Worm (Caenorhabditis elegans): ENCODE measurements around the gene ddx-23.

DNA sequence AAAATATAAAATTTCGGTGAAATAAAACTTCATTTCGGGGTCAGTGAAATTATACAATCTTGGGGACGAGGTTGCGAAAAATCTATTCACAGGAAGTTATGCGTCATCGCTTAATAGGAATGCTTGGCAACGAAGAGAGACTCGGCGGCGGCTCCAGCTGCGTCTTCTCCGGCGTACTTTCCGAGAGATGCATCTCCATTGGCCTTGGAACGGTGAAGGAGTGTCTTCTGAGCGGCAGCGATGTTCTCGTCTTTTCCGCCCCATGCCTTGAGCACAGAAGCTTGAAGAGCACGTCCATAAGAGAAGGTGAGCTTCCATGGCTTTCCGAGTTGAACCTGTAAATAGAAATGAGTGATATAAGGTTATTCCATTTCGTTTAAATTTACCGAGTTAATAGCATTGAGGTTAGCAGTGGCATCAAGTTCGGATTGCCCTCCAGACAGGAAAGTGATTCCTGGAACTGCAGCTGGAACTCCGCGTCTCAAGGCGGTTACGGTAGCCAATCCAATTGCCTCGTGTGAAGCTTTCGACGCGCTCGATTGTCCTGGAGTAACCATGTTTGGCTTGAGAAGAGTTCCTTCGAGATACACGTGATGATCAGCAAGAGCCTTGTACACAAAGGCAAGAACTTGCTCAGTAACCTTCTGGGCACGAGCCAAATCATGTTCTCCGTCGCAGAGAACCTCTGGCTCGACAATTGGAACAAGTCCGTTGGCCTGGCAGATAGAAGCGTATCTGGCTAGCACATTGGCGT, 21.8 kb upstream of the ddx-23 start:
- TF ChIP-seq M03D4.4 (tag; optimal IDR thresholded peaks at IDR 0.05) (no peak), lsy-2 (tag; optimal IDR thresholded peaks at IDR 0.05) (no peak), ztf-11 (tag; optimal IDR thresholded peaks at IDR 0.05) (no peak), mep-1 (tag; optimal IDR thresholded peaks at IDR 0.05) (no peak), lin-13 (tag; optimal IDR thresholded peaks at IDR 0.05) (no peak), nhr-28 (tag; optimal IDR thresholded peaks at IDR 0.05) (no peak), ces-1 (GFP tag; optimal IDR thresholded peaks at IDR 0.05) (no peak), sem-2 (GFP tag; optimal IDR thresholded peaks at IDR 0.05) (no peak), mab-5 (tag; optimal IDR thresholded peaks at IDR 0.05) (no peak)
